Comparison of ENCODE assay signal across 3 fruit fly cellular contexts in genomic region chr3R:9770127-9770526, dm6.
A peak's percentile ranks its signal among the peaks of the same experiment; 100 is the strongest.
TF ChIP-seq lines count a peak whose summit lies in the region.

No protein-coding gene starts in this region.

- no peak for TF ChIP-seq CTCF in whole organism, embryonic (GFP tag; optimal IDR thresholded peaks at IDR 0.05; lab: Kevin White, UChicago)

TF ChIP-seq in whole organism, embryonic, 481 proteins besides CTCF, POLR2A, EP300 and RAD21 (continues in another document):
- no peak for TF ChIP-seq Sry-β (GFP tag; optimal IDR thresholded peaks at IDR 0.05; lab: Kevin White, UChicago)
- TF ChIP-seq Dip2 (GFP tag; IDR thresholded peaks at IDR 0.05; lab: Robert Waterston, UW): no peak
- 0 out of 2 replicates have a peak, but pooled peaks have one; percentile 24 for TF ChIP-seq CG32532 (GFP tag; IDR thresholded peaks at IDR 0.05; lab: Robert Waterston, UW)
- TF ChIP-seq Trl (optimal IDR thresholded peaks at IDR 0.05; lab: Kevin White, UChicago): peak in 1 of 2 experiments; percentile 56
- TF ChIP-seq Trl (GFP tag; optimal IDR thresholded peaks at IDR 0.05; lab: Kevin White, UChicago): no peak
- TF ChIP-seq dimm (GFP tag; IDR thresholded peaks at IDR 0.05; lab: Robert Waterston, UW): no peak
- TF ChIP-seq klu (GFP tag; IDR thresholded peaks at IDR 0.05; lab: Robert Waterston, UW): no peak
- no peak for TF ChIP-seq CG3065 (GFP tag; optimal IDR thresholded peaks at IDR 0.05; lab: Kevin White, UChicago)
- TF ChIP-seq CG11456 (GFP tag; IDR thresholded peaks at IDR 0.05; lab: Robert Waterston, UW): no peak
- TF ChIP-seq sima (GFP tag; optimal IDR thresholded peaks at IDR 0.05; lab: Kevin White, UChicago): no peak
- no peak for TF ChIP-seq CG34422 (GFP tag; IDR thresholded peaks at IDR 0.05; lab: Robert Waterston, UW)
- peak; percentile 86; the same call in 3 of the 4 replicates for TF ChIP-seq chinmo (GFP tag; IDR thresholded peaks at IDR 0.05; lab: Robert Waterston, UW; ENCODE audit: partially characterized antibody)
- no peak for TF ChIP-seq CG14965 (GFP tag; optimal IDR thresholded peaks at IDR 0.05; lab: Kevin White, UChicago; ENCODE audit: borderline replicate concordance)
- TF ChIP-seq Meics (GFP tag; optimal IDR thresholded peaks at IDR 0.05; lab: Kevin White, UChicago): no peak
- TF ChIP-seq Hey (tag; optimal IDR thresholded peaks at IDR 0.05; lab: Kevin White, UChicago): no peak
- no peak for TF ChIP-seq tin (GFP tag; optimal IDR thresholded peaks at IDR 0.05; lab: Kevin White, UChicago)
- no peak for TF ChIP-seq ken (GFP tag; IDR thresholded peaks at IDR 0.05; lab: Robert Waterston, UW)
- no peak for TF ChIP-seq gcm (GFP tag; optimal IDR thresholded peaks at IDR 0.05; lab: Kevin White, UChicago)
- TF ChIP-seq CG1233 (GFP tag; optimal IDR thresholded peaks at IDR 0.05; lab: Kevin White, UChicago): no peak
- peak; percentile 51 for TF ChIP-seq Med (GFP tag; lab: Kevin White, UChicago)
- peak; percentile 30 for TF ChIP-seq CG13624 (GFP tag; optimal IDR thresholded peaks at IDR 0.05; lab: Kevin White, UChicago)
- no peak for TF ChIP-seq ind (GFP tag; optimal IDR thresholded peaks at IDR 0.05; lab: Kevin White, UChicago)
- TF ChIP-seq Ptx1 (GFP tag; IDR thresholded peaks at IDR 0.05; lab: Robert Waterston, UW): no peak
- TF ChIP-seq fru (optimal IDR thresholded peaks at IDR 0.05; lab: Kevin White, UChicago): no peak
- TF ChIP-seq Bteb2 (GFP tag; optimal IDR thresholded peaks at IDR 0.05; lab: Kevin White, UChicago): no peak
- no peak for TF ChIP-seq CG9876 (GFP tag; optimal IDR thresholded peaks at IDR 0.05; lab: Kevin White, UChicago)
- no peak for TF ChIP-seq ems (GFP tag; optimal IDR thresholded peaks at IDR 0.05; lab: Kevin White, UChicago)
- no peak for TF ChIP-seq bab2 (GFP tag; optimal IDR thresholded peaks at IDR 0.05; lab: Kevin White, UChicago)
- no peak for TF ChIP-seq CG14710 (tag; optimal IDR thresholded peaks at IDR 0.05; lab: Kevin White, UChicago)
- TF ChIP-seq CG6272 (GFP tag; IDR thresholded peaks at IDR 0.05; lab: Robert Waterston, UW): no peak
- TF ChIP-seq gsb (GFP tag; IDR thresholded peaks at IDR 0.05; lab: Robert Waterston, UW): no peak
- no peak for TF ChIP-seq dmrt99B (tag; optimal IDR thresholded peaks at IDR 0.05; lab: Kevin White, UChicago)

TF ChIP-seq in whole organism, prepupa, 60 proteins besides CTCF, POLR2A, EP300 and RAD21:
- no peak for TF ChIP-seq CG16779 (tag; optimal IDR thresholded peaks at IDR 0.05; lab: Kevin White, UChicago)
- no peak for TF ChIP-seq dsx (GFP tag; optimal IDR thresholded peaks at IDR 0.05; lab: Kevin White, UChicago; ENCODE audit: poor library complexity, severe bottlenecking)
- no peak for TF ChIP-seq CG6808 (GFP tag; optimal IDR thresholded peaks at IDR 0.05; lab: Kevin White, UChicago)
- peak; percentile 63 for TF ChIP-seq vri (GFP tag; optimal IDR thresholded peaks at IDR 0.05; lab: Kevin White, UChicago)
- no peak for TF ChIP-seq topi (GFP tag; optimal IDR thresholded peaks at IDR 0.05; lab: Kevin White, UChicago)
- TF ChIP-seq CG6163 (GFP tag; IDR thresholded peaks at IDR 0.05; lab: Robert Waterston, UW): no peak
- no peak for TF ChIP-seq CG1621 (tag; optimal IDR thresholded peaks at IDR 0.05; lab: Kevin White, UChicago)
- TF ChIP-seq Sox15 (GFP tag; optimal IDR thresholded peaks at IDR 0.05; lab: Kevin White, UChicago): no peak

TF ChIP-seq in whole organism, pupa, 21 proteins besides CTCF, POLR2A, EP300 and RAD21:
- TF ChIP-seq CG32121 (GFP tag; IDR thresholded peaks at IDR 0.05; lab: Robert Waterston, UW) (peak; percentile 46; the same call in 1 of the 2 replicates), D1 (tag; optimal IDR thresholded peaks at IDR 0.05; lab: Kevin White, UChicago) (no peak)
